Fruit fly (Drosophila melanogaster) whole organism, embryonic: ENCODE data around the gene Idi.
A peak's percentile ranks its signal among the peaks of the same experiment; 100 is the strongest.

Experiments used
- CG10147 ChIP-seq: fragments of 200-800 bp; sonication (Bioruptor generic); optimal IDR thresholded peaks from 2 replicates; lab custom pipeline; 2019; ENCODE audit warnings: missing biosample characterization, mild to moderate bottlenecking, missing genetic modification characterization, moderate library complexity
- CG10543 ChIP-seq: fragments of 200-800 bp; sonication (Bioruptor generic); optimal IDR thresholded peaks from 3 replicates; lab custom pipeline; 2017; ENCODE audit warnings: missing biosample characterization, mild to moderate bottlenecking, missing genetic modification characterization, moderate library complexity
- CG11560 ChIP-seq: fragments of 200-800 bp; sonication (Bioruptor generic); IDR thresholded peaks from 3 replicates; pipeline ENCODE4 v1.3.6; 2022; ENCODE audit warnings: missing biosample characterization, missing genetic modification characterization
- CG11696 ChIP-seq: fragments of 200-800 bp; sonication (Bioruptor generic); IDR thresholded peaks from 2 replicates; pipeline ENCODE4 v1.3.6; 2022; ENCODE audit warnings: missing biosample characterization, missing genetic modification characterization
- CG12299 ChIP-seq: fragments of 200-800 bp; sonication (Bioruptor generic); optimal IDR thresholded peaks from 2 replicates; lab custom pipeline; 2018; ENCODE audit warnings: missing biosample characterization, mild to moderate bottlenecking, missing genetic modification characterization
- CG12744 ChIP-seq: fragments of 200-800 bp; sonication (Bioruptor generic); optimal IDR thresholded peaks from 2 replicates; lab custom pipeline; 2016; ENCODE audit warnings: missing biosample characterization, missing genetic modification characterization
- CG13894 ChIP-seq: fragments of 200-800 bp; sonication (Bioruptor generic); optimal IDR thresholded peaks from 3 replicates; lab custom pipeline; 2018; ENCODE audit warnings: missing biosample characterization, mild to moderate bottlenecking, missing genetic modification characterization, moderate library complexity
- CG17359 ChIP-seq: fragments of 200-800 bp; sonication (Bioruptor generic); optimal IDR thresholded peaks from 3 replicates; lab custom pipeline; 2018; ENCODE audit warnings: missing biosample characterization, mild to moderate bottlenecking, missing genetic modification characterization, moderate library complexity
- CG18011 ChIP-seq: fragments of 200-800 bp; sonication (Bioruptor generic); optimal IDR thresholded peaks from 2 replicates; lab custom pipeline; 2017; ENCODE audit warnings: missing biosample characterization, missing genetic modification characterization, mild to moderate bottlenecking, moderate library complexity, missing genotype
- CG18599 ChIP-seq: fragments of 200-800 bp; sonication (Bioruptor generic); optimal IDR thresholded peaks from 3 replicates; lab custom pipeline; 2017; ENCODE audit warnings: missing biosample characterization, missing genetic modification characterization, mild to moderate bottlenecking, moderate library complexity, missing genetic modification reagents
- CG18764 ChIP-seq: fragments of 200-800 bp; sonication (Bioruptor generic); optimal IDR thresholded peaks from 3 replicates; lab custom pipeline; 2016; ENCODE audit warnings: missing biosample characterization, missing genetic modification characterization
- CG3281 ChIP-seq: fragments of 200-800 bp; sonication (Bioruptor generic); optimal IDR thresholded peaks from 3 replicates; lab custom pipeline; 2017; ENCODE audit warnings: missing biosample characterization, mild to moderate bottlenecking, missing genetic modification characterization
- CG34422 ChIP-seq: fragments of 200-800 bp; sonication (Bioruptor generic); IDR thresholded peaks from 3 replicates; pipeline ENCODE4 v1.3.6; 2022; ENCODE audit warnings: missing biosample characterization, missing genetic modification characterization
- CG6813 ChIP-seq: fragments of 200-800 bp; sonication (Bioruptor generic); optimal IDR thresholded peaks from 2 replicates; lab custom pipeline; 2017; ENCODE audit warnings: missing biosample characterization, missing genetic modification characterization, mild to moderate bottlenecking, moderate library complexity, missing genetic modification reagents
- CG7963 ChIP-seq: fragments of 200-800 bp; sonication (Bioruptor generic); IDR thresholded peaks from 3 replicates; pipeline ENCODE4 v1.3.6; 2022; ENCODE audit warnings: missing biosample characterization, missing genetic modification characterization; ENCODE audit not compliant: partially characterized antibody
- CG8765 ChIP-seq: fragments of 200-800 bp; sonication (Bioruptor generic); IDR thresholded peaks from 2 replicates; pipeline ENCODE4 v1.3.6; 2022; ENCODE audit warnings: missing biosample characterization, missing genetic modification characterization
- CG8944 ChIP-seq: fragments of 200-800 bp; sonication (Bioruptor generic); optimal IDR thresholded peaks from 3 replicates; lab custom pipeline; 2016; ENCODE audit warnings: missing biosample characterization, missing genetic modification characterization
- CG9215 ChIP-seq: fragments of 200-800 bp; sonication (Bioruptor generic); IDR thresholded peaks from 2 replicates; pipeline ENCODE4 v1.3.6; 2022; ENCODE audit warnings: missing biosample characterization, missing genetic modification characterization
- D ChIP-seq, 2 experiments: fragments of 200-800 bp in 1 of 2; fragments of >200 bp in 1 of 2; sonication (Bioruptor generic) in 1 of 2; optimal IDR thresholded peaks; 2 replicates in 1 of 2; 3 replicates in 1 of 2; lab custom pipeline; 2017; ENCODE audit warnings: mild to moderate bottlenecking in 1 of 2, missing biosample characterization in 1 of 2, missing genetic modification characterization in 1 of 2, missing genetic modification reagents in 1 of 2
- D19B ChIP-seq: fragments of 200-800 bp; sonication (Bioruptor generic); optimal IDR thresholded peaks from 2 replicates; lab custom pipeline; 2017; ENCODE audit warnings: missing biosample characterization, mild to moderate bottlenecking, missing genetic modification characterization
- Deaf1 ChIP-seq: fragments of 200-800 bp; optimal IDR thresholded peaks from 3 replicates; lab custom pipeline; 2019; ENCODE audit warnings: missing biosample characterization, mild to moderate bottlenecking, missing genetic modification characterization, moderate library complexity
- Dll ChIP-seq: fragments of 200-800 bp; sonication (Bioruptor generic); IDR thresholded peaks from 4 replicates; pipeline ENCODE4 v1.3.6; 2022; ENCODE audit warnings: missing biosample characterization, missing genetic modification characterization; ENCODE audit not compliant: partially characterized antibody
- E2f2 ChIP-seq: fragments of 200-800 bp; sonication (Bioruptor generic); IDR thresholded peaks from 2 replicates; pipeline ENCODE4 v1.3.6; 2022; ENCODE audit warnings: missing biosample characterization, missing genetic modification characterization
- Gsc ChIP-seq: fragments of 200-800 bp; sonication (Bioruptor generic); IDR thresholded peaks from 2 replicates; pipeline ENCODE4 v1.3.6; 2022; ENCODE audit warnings: missing biosample characterization, missing genetic modification characterization
- Hey ChIP-seq: fragments of 200-800 bp; sonication (Bioruptor generic); optimal IDR thresholded peaks from 3 replicates; lab custom pipeline; 2018; ENCODE audit warnings: missing biosample characterization, mild to moderate bottlenecking, missing genetic modification characterization
- Med ChIP-seq: fragments of 200-800 bp; sonication (Bioruptor generic); peaks from one replicate; lab custom pipeline; 2016; ENCODE audit warnings: missing biosample characterization, missing genetic modification characterization, mild to moderate bottlenecking, inconsistent platforms, moderate library complexity
- Rfx ChIP-seq: fragments of 200-800 bp; sonication (Bioruptor generic); IDR thresholded peaks from 2 replicates; pipeline ENCODE4 v1.3.6; 2022; ENCODE audit warnings: missing biosample characterization, missing genetic modification characterization
- Spps ChIP-seq: fragments of 200-800 bp; sonication (Bioruptor generic); optimal IDR thresholded peaks from 2 replicates; lab custom pipeline; 2018; ENCODE audit warnings: missing biosample characterization, mild to moderate bottlenecking, missing genetic modification characterization
- Trl ChIP-seq, 3 experiments: fragments of >200 bp in 2 of 3; fragments of 200-800 bp in 1 of 3; sonication (Bioruptor generic) in 1 of 3; optimal IDR thresholded peaks; 2 replicates in 1 of 3; 3 replicates in 2 of 3; lab custom pipeline; 2016 to 2017; ENCODE audit warnings: missing biosample characterization in 1 of 3, missing genetic modification characterization in 1 of 3
- abd-A ChIP-seq: fragments of 200-800 bp; sonication (Bioruptor generic); optimal IDR thresholded peaks from 3 replicates; lab custom pipeline; 2019; ENCODE audit warnings: missing biosample characterization, mild to moderate bottlenecking, missing genetic modification characterization, moderate library complexity
- ase ChIP-seq: fragments of 200-800 bp; sonication (Bioruptor generic); IDR thresholded peaks from 3 replicates; pipeline ENCODE4 v1.3.6; 2022; ENCODE audit warnings: missing biosample characterization, missing genetic modification characterization
- cg ChIP-seq: fragments of 200-800 bp; sonication (Bioruptor generic); optimal IDR thresholded peaks from 3 replicates; lab custom pipeline; 2019; ENCODE audit warnings: missing biosample characterization, mild to moderate bottlenecking, missing genetic modification characterization, moderate library complexity
- chinmo ChIP-seq: fragments of 200-800 bp; sonication (Bioruptor generic); IDR thresholded peaks from 4 replicates; pipeline ENCODE4 v1.3.6; 2022; ENCODE audit warnings: missing biosample characterization, missing genetic modification characterization; ENCODE audit not compliant: partially characterized antibody
- crol ChIP-seq: fragments of 200-800 bp; sonication (Bioruptor generic); IDR thresholded peaks from 2 replicates; pipeline ENCODE4 v1.3.6; 2022; ENCODE audit warnings: missing biosample characterization, missing genetic modification characterization
- dimm ChIP-seq: fragments of 200-800 bp; sonication (Bioruptor generic); IDR thresholded peaks from 2 replicates; pipeline ENCODE4 v1.3.6; 2022; ENCODE audit warnings: missing biosample characterization, missing genetic modification characterization
- dpn ChIP-seq, 2 experiments: fragments of 200-800 bp; sonication (Bioruptor generic); optimal IDR thresholded peaks; 3 replicates each; lab custom pipeline; 2016; ENCODE audit warnings: missing biosample characterization in 2 of 2, missing genetic modification characterization in 2 of 2
- ewg ChIP-seq: fragments of 200-800 bp; sonication (Bioruptor generic); optimal IDR thresholded peaks from 3 replicates; lab custom pipeline; 2017; ENCODE audit warnings: mild to moderate bottlenecking, missing biosample characterization, missing genetic modification reagents, missing genetic modification characterization
- ftz-f1 ChIP-seq: fragments of 200-800 bp; sonication (Bioruptor generic); optimal IDR thresholded peaks from 2 replicates; lab custom pipeline; 2016; ENCODE audit warnings: missing biosample characterization, missing genetic modification characterization
- hkb ChIP-seq, 2 experiments: fragments of 200-800 bp in 1 of 2; fragments of >200 bp in 1 of 2; sonication (Bioruptor generic) in 1 of 2; IDR thresholded peaks in 1 of 2; optimal IDR thresholded peaks in 1 of 2; 2 replicates each; pipeline versions ENCODE4 v1.3.6 to Lab custom; 2017 to 2022; ENCODE audit warnings: missing biosample characterization in 1 of 2, missing genetic modification characterization in 1 of 2
- lmd ChIP-seq: fragments of 200-800 bp; sonication (Bioruptor generic); IDR thresholded peaks from 2 replicates; pipeline ENCODE4 v1.3.6; 2022; ENCODE audit warnings: missing biosample characterization, missing genetic modification characterization
- nerfin-1 ChIP-seq: fragments of 200-800 bp; sonication (Bioruptor generic); optimal IDR thresholded peaks from 3 replicates; lab custom pipeline; 2019; ENCODE audit warnings: missing biosample characterization, mild to moderate bottlenecking, missing genetic modification characterization, moderate library complexity
- run ChIP-seq: fragments of 200-800 bp; sonication (Bioruptor generic); optimal IDR thresholded peaks from 3 replicates; lab custom pipeline; 2018; ENCODE audit warnings: missing biosample characterization, mild to moderate bottlenecking, missing genetic modification characterization
- sens ChIP-seq: fragments of 200-800 bp; sonication (Bioruptor generic); peaks from one replicate; lab custom pipeline; 2016; ENCODE audit warnings: missing biosample characterization, missing genetic modification characterization
- sim ChIP-seq: fragments of 200-800 bp; sonication (Bioruptor generic); IDR thresholded peaks from 2 replicates; pipeline ENCODE4 v1.3.6; 2022; ENCODE audit warnings: missing biosample characterization, missing genetic modification characterization
- slbo ChIP-seq: fragments of 200-800 bp; sonication (Bioruptor generic); IDR thresholded peaks from 2 replicates; pipeline ENCODE4 v1.3.6; 2022; ENCODE audit warnings: missing biosample characterization, missing genetic modification characterization
- unc-4 ChIP-seq: fragments of 200-800 bp; sonication (Bioruptor generic); IDR thresholded peaks from 2 replicates; pipeline ENCODE4 v1.3.6; 2022; ENCODE audit warnings: missing biosample characterization, missing genetic modification characterization; ENCODE audit not compliant: partially characterized antibody
- z ChIP-seq: fragments of 200-800 bp; sonication (Bioruptor generic); IDR thresholded peaks from 3 replicates; pipeline ENCODE4 v1.3.6; 2022; ENCODE audit warnings: missing biosample characterization, missing genetic modification characterization

The Idi gene

dm6 chr3R:21288462-21288861, 18.5 kb downstream of the Idi start (continued):
- TF ChIP-seq ftz-f1 (GFP tag; lab: Kevin White, UChicago) (no peak), D19B (GFP tag; lab: Kevin White, UChicago) (no peak), CG6813 (GFP tag; lab: Kevin White, UChicago) (no peak), sens (GFP tag; lab: Kevin White, UChicago) (peak; percentile 57)
- TF ChIP-seq, all 482 proteins: peak for 35

dm6 chr3R:21289071-21289613, 19.2 kb downstream of the Idi start:
- peak; percentile 49 for TF ChIP-seq abd-A (tag; lab: Kevin White, UChicago)
- no peak for TF ChIP-seq dimm
- TF ChIP-seq E2f2 (GFP tag; lab: Robert Waterston, UW), result no peak
- no peak for TF ChIP-seq CG11560
- no peak for TF ChIP-seq sens (GFP tag; lab: Kevin White, UChicago)
- TF ChIP-seq CG12744 (GFP tag; lab: Kevin White, UChicago), result no peak
- peak; percentile 52 for TF ChIP-seq cg (GFP tag; lab: Kevin White, UChicago)
- no peak for TF ChIP-seq CG9215 (GFP tag; lab: Robert Waterston, UW)
- TF ChIP-seq CG17359 (tag; lab: Kevin White, UChicago), result no peak
- no peak for TF ChIP-seq CG8765
- TF ChIP-seq dpn (GFP tag; optimal IDR thresholded peaks at IDR 0.05; lab: Kevin White, UChicago), result no peak
- 0 out of 2 replicates have a peak, but pooled peaks have one; percentile 19 for TF ChIP-seq unc-4
- TF ChIP-seq nerfin-1 (tag; lab: Kevin White, UChicago), result peak; percentile 67
- peak; percentile 73 for TF ChIP-seq Trl (optimal IDR thresholded peaks at IDR 0.05; lab: Kevin White, UChicago)
- TF ChIP-seq Trl (GFP tag; optimal IDR thresholded peaks at IDR 0.05; lab: Kevin White, UChicago), result no peak
- no peak for TF ChIP-seq CG10147
- no peak for TF ChIP-seq hkb (optimal IDR thresholded peaks at IDR 0.05; lab: Kevin White, UChicago)
- TF ChIP-seq hkb (GFP tag; IDR thresholded peaks at IDR 0.05; lab: Robert Waterston, UW), result peak; percentile 42; the same call in 1 of the 2 replicates
- peak; percentile 84 for TF ChIP-seq ewg
- TF ChIP-seq slbo, result no peak
- TF ChIP-seq CG18599, result no peak
- 0 out of 3 replicates have a peak, but pooled peaks have one; percentile 19 for TF ChIP-seq CG34422 (GFP tag; lab: Robert Waterston, UW)
- TF ChIP-seq lmd, result no peak
- TF ChIP-seq CG3281 (GFP tag; lab: Kevin White, UChicago), result no peak
- no peak for TF ChIP-seq Hey (tag; lab: Kevin White, UChicago)
- no peak for TF ChIP-seq CG18764 (GFP tag; lab: Kevin White, UChicago)
- TF ChIP-seq CG11696 (GFP tag; lab: Robert Waterston, UW), result no peak
- 0 out of 3 replicates have a peak, but pooled peaks have one; percentile 50 for TF ChIP-seq z (GFP tag; lab: Robert Waterston, UW)
- no peak for TF ChIP-seq CG12299
- no peak for TF ChIP-seq Gsc (GFP tag; lab: Robert Waterston, UW)
- no peak for TF ChIP-seq D (optimal IDR thresholded peaks at IDR 0.05; lab: Kevin White, UChicago)
- no peak for TF ChIP-seq D (GFP tag; optimal IDR thresholded peaks at IDR 0.05; lab: Kevin White, UChicago)
- peak; percentile 80; the same call in 1 of the 4 replicates for TF ChIP-seq chinmo
- 0 out of 2 replicates have a peak, but pooled peaks have one; percentile 24 for TF ChIP-seq crol (GFP tag; lab: Robert Waterston, UW)
- TF ChIP-seq Deaf1 (tag; lab: Kevin White, UChicago), result peak; percentile 93
- no peak for TF ChIP-seq run

dm6 chr3R:21293833-21294232, 23.9 kb downstream of the Idi start, which contains the start of gene SIFaR:
Gene SIFaR, minus strand, starts transcription at chr3R:21293998.
- TF ChIP-seq CG18011 (GFP tag; lab: Kevin White, UChicago) (no peak), Med (GFP tag; lab: Kevin White, UChicago) (peak; percentile 48), CG18764 (GFP tag; lab: Kevin White, UChicago) (no peak), Dll (no peak), CG8944 (GFP tag; lab: Kevin White, UChicago) (no peak), E2f2 (GFP tag; lab: Robert Waterston, UW) (no peak), CG13894 (peak; percentile 87), sim (GFP tag; lab: Robert Waterston, UW) (no peak), Spps (tag; lab: Kevin White, UChicago) (no peak), Rfx (GFP tag; lab: Robert Waterston, UW) (0 out of 2 replicates have a peak, but pooled peaks have one; percentile 4), Gsc (GFP tag; lab: Robert Waterston, UW) (no peak), CG7963 (no peak), CG10543 (GFP tag; lab: Kevin White, UChicago) (peak; percentile 39), ase (GFP tag; lab: Robert Waterston, UW) (no peak), Deaf1 (tag; lab: Kevin White, UChicago) (peak; percentile 96)
